Fruit fly (Drosophila melanogaster): ENCODE data around the gene CG42579.

- TF ChIP-seq Crg-1 (GFP tag; optimal IDR thresholded peaks at IDR 0.05) (no peak), pad (GFP tag; optimal IDR thresholded peaks at IDR 0.05) (no peak), CG5204 (GFP tag; optimal IDR thresholded peaks at IDR 0.05) (no peak), kay (GFP tag; ENCODE audit: borderline replicate concordance) (no peak), CG14711 (tag; optimal IDR thresholded peaks at IDR 0.05) (no peak), tj (GFP tag; optimal IDR thresholded peaks at IDR 0.05) (no peak), CG1620 (GFP tag; optimal IDR thresholded peaks at IDR 0.05) (no peak), Clk (GFP tag; optimal IDR thresholded peaks at IDR 0.05) (no peak)
These were observed 32.3 kb upstream of the CG42579 start for dm6 chrX:20495117-20495516.

All from whole organism, adult.